Fruit fly (Drosophila melanogaster): ENCODE data around the gene MED11.
A peak's percentile ranks its signal among the peaks of the same experiment; 100 is the strongest.

MED11 gene

dm6 chr3L:18756293-18756887 lies 10.7 kb downstream of the MED11 start (continued):
- TF ChIP-seq Poxn (GFP tag; IDR thresholded peaks at IDR 0.05) (no peak), CG14860 (GFP tag; IDR thresholded peaks at IDR 0.05; ENCODE audit: partially characterized antibody) (no peak), nmo (GFP tag; optimal IDR thresholded peaks at IDR 0.05) (peak; percentile 76), wor (GFP tag; IDR thresholded peaks at IDR 0.05) (peak; percentile 68), tup (GFP tag; optimal IDR thresholded peaks at IDR 0.05) (no peak), BtbVII (GFP tag; optimal IDR thresholded peaks at IDR 0.05) (no peak), hkb (optimal IDR thresholded peaks at IDR 0.05) (no peak), hkb (GFP tag; IDR thresholded peaks at IDR 0.05) (peak; percentile 74), D (optimal IDR thresholded peaks at IDR 0.05) (no peak), D (GFP tag; optimal IDR thresholded peaks at IDR 0.05) (peak; percentile 67), CG7987 (GFP tag; optimal IDR thresholded peaks at IDR 0.05) (peak; percentile 5), Bgb (GFP tag; IDR thresholded peaks at IDR 0.05; ENCODE audit: partially characterized antibody) (no peak), abd-A (tag; optimal IDR thresholded peaks at IDR 0.05) (no peak), GATAe (GFP tag; conservative IDR thresholded peaks at IDR 0.05) (no peak), CG10654 (GFP tag; optimal IDR thresholded peaks at IDR 0.05) (peak; percentile 24), crol (GFP tag; IDR thresholded peaks at IDR 0.05) (no peak), Dbx (GFP tag; IDR thresholded peaks at IDR 0.05) (no peak), ranshi (GFP tag; IDR thresholded peaks at IDR 0.05) (no peak), CG3847 (GFP tag; IDR thresholded peaks at IDR 0.05) (no peak), Nf-YB (GFP tag; optimal IDR thresholded peaks at IDR 0.05) (peak; percentile 3), wek (GFP tag; optimal IDR thresholded peaks at IDR 0.05) (no peak), Dll (GFP tag; IDR thresholded peaks at IDR 0.05; ENCODE audit: partially characterized antibody) (no peak), fu2 (GFP tag; optimal IDR thresholded peaks at IDR 0.05) (no peak), pho (GFP tag; optimal IDR thresholded peaks at IDR 0.05) (no peak), dati (GFP tag; IDR thresholded peaks at IDR 0.05) (no peak), Six4 (GFP tag; optimal IDR thresholded peaks at IDR 0.05) (peak; percentile 37), CG8359 (GFP tag; optimal IDR thresholded peaks at IDR 0.05; ENCODE audit: borderline replicate concordance) (peak; percentile 35), Hr51 (GFP tag; optimal IDR thresholded peaks at IDR 0.05) (peak in 1 of 2 experiments; percentile 77), dmrt11E (tag; optimal IDR thresholded peaks at IDR 0.05) (no peak), eve (GFP tag; optimal IDR thresholded peaks at IDR 0.05) (peak in 1 of 2 experiments; percentile 57), CTCF (GFP tag; optimal IDR thresholded peaks at IDR 0.05) (peak; percentile 5), Hr39 (optimal IDR thresholded peaks at IDR 0.05) (no peak), CG14050 (GFP tag; IDR thresholded peaks at IDR 0.05) (peak; percentile 39; the same call in 2 of the 3 replicates), sqz (GFP tag; optimal IDR thresholded peaks at IDR 0.05) (no peak), CG6175 (GFP tag; IDR thresholded peaks at IDR 0.05) (no peak), CG11093 (GFP tag; IDR thresholded peaks at IDR 0.05) (peak; percentile 23; the same call in 1 of the 3 replicates), CG13296 (GFP tag; optimal IDR thresholded peaks at IDR 0.05) (no peak), CG16813 (GFP tag; IDR thresholded peaks at IDR 0.05; ENCODE audit: partially characterized antibody) (no peak), CG7963 (GFP tag; IDR thresholded peaks at IDR 0.05; ENCODE audit: partially characterized antibody) (no peak), NFAT (GFP tag; IDR thresholded peaks at IDR 0.05) (no peak), CG7372 (GFP tag; IDR thresholded peaks at IDR 0.05) (peak; percentile 54), CG42726 (GFP tag; IDR thresholded peaks at IDR 0.05; ENCODE audit: partially characterized antibody) (no peak), MESR4 (GFP tag; optimal IDR thresholded peaks at IDR 0.05) (no peak), Camta (GFP tag; optimal IDR thresholded peaks at IDR 0.05) (peak; percentile 51), CG11085 (GFP tag; IDR thresholded peaks at IDR 0.05) (no peak), Ssrp (tag; optimal IDR thresholded peaks at IDR 0.05) (peak; percentile 60), CG17359 (tag; optimal IDR thresholded peaks at IDR 0.05) (peak; percentile 77), nom (GFP tag; optimal IDR thresholded peaks at IDR 0.05) (no peak), seq (GFP tag; IDR thresholded peaks at IDR 0.05) (peak; percentile 60; the same call in 1 of the 2 replicates), HLH4C (GFP tag; IDR thresholded peaks at IDR 0.05; ENCODE audit: partially characterized antibody) (no peak), Dek (tag; optimal IDR thresholded peaks at IDR 0.05) (peak; percentile 5)
